Fruit fly (Drosophila melanogaster) S2 (cell line): ENCODE results near the gene LSm-4.

Source experiments
- CG8478 ChIP-seq: fragments of >200 bp; optimal IDR thresholded peaks from 2 replicates; lab custom pipeline; 2018
- CTCF ChIP-seq, 2 experiments: fragments of >200 bp; optimal IDR thresholded peaks; 2 replicates each; lab custom pipeline; 2018

Gene LSm-4

dm6 chr2L:10378631-10379030 lies 26.4 kb downstream of the LSm-4 start:
- no peak for TF ChIP-seq CG8478 (lab: Kevin White, UChicago)
- TF ChIP-seq CTCF (optimal IDR thresholded peaks at IDR 0.05; lab: Kevin White, UChicago) = no peak

DNA sequence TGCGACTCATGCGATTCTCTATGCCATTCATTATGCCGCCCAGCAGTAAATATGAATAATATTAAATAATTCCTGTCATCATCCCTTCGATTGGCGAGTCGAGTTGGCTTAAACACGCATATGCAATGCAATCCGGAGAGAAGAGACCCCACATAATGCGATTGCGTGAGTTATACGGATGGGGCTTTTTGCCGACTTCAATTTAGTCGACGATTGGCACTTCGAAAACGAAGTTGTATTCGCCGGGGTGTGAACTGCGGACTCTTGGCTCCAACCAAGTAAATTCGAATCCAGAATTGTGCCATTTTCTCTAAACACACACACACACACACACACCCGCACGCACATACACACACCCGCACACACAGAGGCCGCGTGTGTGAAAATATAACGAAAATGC lies 28.7 kb downstream of the LSm-4 start:
- no peak for TF ChIP-seq CG8478 (lab: Kevin White, UChicago)
- no peak for TF ChIP-seq CTCF (optimal IDR thresholded peaks at IDR 0.05; lab: Kevin White, UChicago)

- TF ChIP-seq CTCF (optimal IDR thresholded peaks at IDR 0.05; lab: Kevin White, UChicago) = no peak
- no peak for TF ChIP-seq CG8478 (lab: Kevin White, UChicago)
These were observed 29.4 kb downstream of the LSm-4 start, which contains the start of the genes CG33303 and dpr19 for dm6 chr2L:10375464-10376236. Gene CG33303 (minus strand): TSS chr2L:10375757. Gene dpr19 (plus strand): TSS chr2L:10376168.

DNA sequence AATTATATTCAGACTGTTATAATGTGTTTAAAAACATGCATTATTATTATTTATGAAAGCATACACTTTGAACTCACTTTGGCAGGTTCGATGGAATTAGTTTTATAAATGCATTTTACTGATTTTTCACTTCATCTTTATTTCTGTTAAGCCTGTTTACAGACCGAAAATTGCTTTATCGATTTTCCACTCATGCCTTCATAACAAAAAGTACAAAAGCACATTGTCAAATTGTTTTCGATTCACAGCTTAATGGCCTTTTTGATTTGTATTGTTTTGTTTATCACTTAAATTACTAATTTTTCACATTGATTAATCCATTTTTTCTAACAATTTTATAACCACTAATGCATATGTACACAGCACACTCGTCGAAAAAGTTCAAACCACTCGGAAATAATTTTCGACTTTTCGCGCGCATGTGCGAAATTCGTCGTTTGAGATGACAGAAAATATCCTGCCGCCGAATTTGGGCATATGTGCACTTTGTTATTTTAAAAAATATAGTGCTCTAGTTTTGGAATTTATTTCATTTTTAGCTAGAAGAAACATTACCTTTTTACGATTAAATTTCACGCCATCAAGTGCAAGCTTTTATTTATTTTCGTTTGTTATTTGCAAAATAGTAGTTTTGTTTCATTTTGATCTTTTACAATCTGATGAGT lies 31.3 kb downstream of the LSm-4 start, which contains the start of gene rho-5:
TSS of gene rho-5 (minus strand) at position 296 of the 665 bp plus-strand sequence.
- TF ChIP-seq CG8478 (lab: Kevin White, UChicago) = no peak
- TF ChIP-seq CTCF (optimal IDR thresholded peaks at IDR 0.05; lab: Kevin White, UChicago) = no peak

DNA sequence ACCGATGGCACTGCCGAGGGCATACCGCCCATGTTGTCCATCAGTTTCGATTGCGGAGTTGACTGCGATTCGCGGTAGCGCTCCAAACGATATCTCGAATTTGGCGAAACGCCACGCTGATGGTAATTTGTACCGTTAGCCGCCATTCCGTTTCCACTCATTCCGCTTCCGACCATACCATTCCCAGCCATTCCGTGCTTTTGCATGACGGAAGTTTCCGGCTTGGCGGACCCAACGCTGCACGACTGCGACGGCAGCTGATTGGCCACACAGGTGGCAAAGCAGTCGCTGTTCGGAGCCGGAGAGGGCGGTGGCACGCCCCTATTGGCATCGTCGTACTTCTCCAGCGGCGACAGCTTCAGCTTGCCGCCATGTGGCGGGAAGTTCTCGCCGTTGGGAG lies 32.7 kb downstream of the LSm-4 start:
- no peak for TF ChIP-seq CTCF (optimal IDR thresholded peaks at IDR 0.05; lab: Kevin White, UChicago)
- no peak for TF ChIP-seq CG8478 (lab: Kevin White, UChicago)

dm6 chr2L:10366525-10366924 lies 38.5 kb downstream of the LSm-4 start, which contains the start of gene CG5056:
Gene CG5056 (plus strand): TSS chr2L:10366692.
- no peak for TF ChIP-seq CG8478 (lab: Kevin White, UChicago)
- TF ChIP-seq CTCF (optimal IDR thresholded peaks at IDR 0.05; lab: Kevin White, UChicago) = no peak

DNA sequence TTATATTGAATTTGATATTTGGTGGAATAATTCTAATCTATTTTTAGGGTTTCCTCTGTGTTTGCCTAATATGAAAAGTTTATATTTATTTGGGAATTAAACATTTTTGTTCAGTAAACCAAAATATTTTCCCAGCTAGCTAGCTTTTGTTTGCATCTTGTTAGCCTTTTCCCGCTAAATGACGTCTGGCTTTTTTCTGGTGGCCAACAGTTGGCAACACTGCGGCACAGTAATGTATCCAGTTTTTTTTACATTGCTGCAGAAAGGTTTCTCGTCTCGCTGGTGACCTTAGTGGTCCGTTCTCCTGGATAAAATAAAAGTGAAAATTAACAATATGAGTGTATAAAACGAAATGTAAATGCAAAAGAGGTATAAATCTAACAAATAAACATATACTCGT lies 40.8 kb downstream of the LSm-4 start, which contains the start of gene lft:
TSS of gene lft (plus strand) at position 243 of the 400 bp plus-strand sequence.
- TF ChIP-seq CG8478 (lab: Kevin White, UChicago) = no peak
- TF ChIP-seq CTCF (optimal IDR thresholded peaks at IDR 0.05; lab: Kevin White, UChicago) = no peak

dm6 chr2L:10362408-10363067 lies 42.5 kb downstream of the LSm-4 start, which contains the start of the genes Cand1 and pim:
Gene Cand1 (minus strand): TSS chr2L:10362707.
Gene pim (plus strand): TSS chr2L:10362989.
- no peak for TF ChIP-seq CTCF (optimal IDR thresholded peaks at IDR 0.05; lab: Kevin White, UChicago)
- TF ChIP-seq CG8478 (lab: Kevin White, UChicago) = no peak

DNA sequence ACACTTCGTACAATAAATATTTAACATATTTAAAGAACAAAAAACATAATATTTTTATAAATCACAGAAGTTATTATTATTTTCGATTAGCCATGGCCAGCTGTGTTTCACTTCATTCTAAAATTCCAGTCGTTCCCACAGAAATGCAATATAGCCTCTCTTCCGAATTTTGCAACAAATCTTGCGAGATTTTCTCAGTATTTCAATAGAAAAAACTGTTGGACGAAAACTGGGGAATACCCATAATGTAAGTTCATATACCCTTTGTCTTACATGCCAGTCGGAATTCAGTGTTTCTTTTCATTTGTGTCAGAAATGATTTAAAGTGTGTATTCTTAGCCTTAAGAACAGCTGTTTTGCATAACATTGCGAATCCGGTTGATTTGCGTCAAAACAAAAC lies 48.5 kb downstream of the LSm-4 start, which contains the start of the genes CtsL4 and ClpP:
TSS of gene CtsL4 (minus strand) at position 90 of the 400 bp plus-strand sequence.
TSS of gene ClpP (plus strand) at position 288 of the 400 bp plus-strand sequence.
- TF ChIP-seq CG8478 (lab: Kevin White, UChicago) (no peak), CTCF (optimal IDR thresholded peaks at IDR 0.05; lab: Kevin White, UChicago) (no peak)

DNA sequence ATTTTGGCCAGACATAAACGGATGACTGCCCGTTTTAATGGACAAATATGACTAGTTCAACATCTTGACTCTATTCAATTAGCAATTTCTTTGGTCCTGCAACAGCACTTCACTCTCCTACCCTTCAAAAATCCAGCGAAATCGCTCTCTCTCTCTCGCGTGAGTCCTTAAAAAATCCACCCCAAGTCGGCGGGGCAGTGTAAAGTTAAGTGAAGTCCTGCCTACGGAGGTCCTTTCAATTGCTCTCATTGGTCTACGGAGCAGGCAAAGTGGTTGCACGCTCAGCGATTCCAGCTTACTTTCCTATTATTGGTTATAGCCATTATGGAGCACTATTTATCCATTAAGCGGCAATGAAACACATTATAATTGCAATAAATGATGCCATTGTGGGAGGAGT lies 51.1 kb downstream of the LSm-4 start, which contains the start of gene CG34367:
TSS of gene CG34367 (minus strand) at position 35 of the 400 bp plus-strand sequence.
- TF ChIP-seq CG8478 (lab: Kevin White, UChicago) (no peak), CTCF (optimal IDR thresholded peaks at IDR 0.05; lab: Kevin White, UChicago) (no peak)
